Fruit fly (Drosophila melanogaster): ENCODE results near the gene Mitofilin.

DNA sequence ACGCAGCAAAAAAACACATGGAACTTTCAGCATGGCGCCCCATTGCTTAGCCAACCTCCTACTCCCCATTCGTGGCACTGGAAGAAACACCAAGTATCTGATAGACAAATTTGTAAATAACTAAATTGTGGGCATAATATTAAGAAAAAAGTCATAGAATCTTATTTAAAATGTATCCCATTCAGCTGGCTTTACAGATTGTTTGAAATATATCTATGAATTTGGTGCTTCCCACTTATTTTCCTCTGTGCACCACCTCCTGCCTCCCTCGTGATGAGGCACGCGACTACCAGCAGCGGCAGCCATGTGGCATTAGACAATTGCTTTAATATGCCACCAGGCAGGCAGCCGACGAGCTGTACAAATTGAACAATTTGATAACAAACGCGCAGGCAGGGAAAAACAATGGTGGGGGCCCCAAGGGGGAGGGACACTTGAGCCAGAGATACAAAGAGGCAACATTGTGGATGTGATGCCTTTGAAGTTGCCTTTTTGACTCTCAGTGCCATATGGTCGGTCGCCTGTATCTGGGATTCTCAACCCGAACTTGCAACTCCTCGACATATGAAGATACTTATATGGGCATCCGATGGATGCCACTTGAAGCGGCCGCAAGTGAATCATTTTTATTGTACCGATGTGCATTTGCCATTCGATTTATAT is 26.1 kb upstream of the Mitofilin start:
- TF ChIP-seq CG17806 (tag; optimal IDR thresholded peaks at IDR 0.05) (peak; percentile 54), rn (GFP tag; IDR thresholded peaks at IDR 0.05) (no peak), CG8301 (tag; optimal IDR thresholded peaks at IDR 0.05) (peak; percentile 75), EcR (GFP tag; optimal IDR thresholded peaks at IDR 0.05) (no peak), CG34367 (tag; optimal IDR thresholded peaks at IDR 0.05) (peak; percentile 34), gl (tag; optimal IDR thresholded peaks at IDR 0.05) (no peak), fd96Ca (GFP tag; IDR thresholded peaks at IDR 0.05) (peak; percentile 77), CG13204 (GFP tag; optimal IDR thresholded peaks at IDR 0.05) (no peak), Ets98B (GFP tag; IDR thresholded peaks at IDR 0.05) (peak; percentile 83), CG10348 (GFP tag; IDR thresholded peaks at IDR 0.05) (0 out of 2 replicates have a peak, but pooled peaks have one; percentile 40), CG14655 (GFP tag; optimal IDR thresholded peaks at IDR 0.05) (peak; percentile 80), CG9948 (tag; optimal IDR thresholded peaks at IDR 0.05) (peak; percentile 34)

Measured in whole organism, pupa.